Fruit fly (Drosophila melanogaster) whole organism, embryonic: ENCODE results near the gene Syt12.

ENCODE experiments used
- Bgb ChIP-seq: fragments of 200-800 bp; sonication (Bioruptor generic); IDR thresholded peaks from 2 replicates; pipeline ENCODE4 v1.3.6; 2022; ENCODE audit warnings: missing biosample characterization, missing genetic modification characterization; ENCODE audit not compliant: partially characterized antibody
- CG10147 ChIP-seq: fragments of 200-800 bp; sonication (Bioruptor generic); optimal IDR thresholded peaks from 2 replicates; lab custom pipeline; 2019; ENCODE audit warnings: missing biosample characterization, mild to moderate bottlenecking, missing genetic modification characterization, moderate library complexity
- CG11456 ChIP-seq: fragments of 200-800 bp; sonication (Bioruptor generic); IDR thresholded peaks from 3 replicates; pipeline ENCODE4 v1.3.6; 2022; ENCODE audit warnings: missing biosample characterization, missing genetic modification characterization
- CG12942 ChIP-seq: fragments of 200-800 bp; sonication (Bioruptor generic); optimal IDR thresholded peaks from 3 replicates; lab custom pipeline; 2016; ENCODE audit warnings: missing biosample characterization, missing genetic modification characterization
- CG13123 ChIP-seq: fragments of 200-800 bp; sonication (Bioruptor generic); optimal IDR thresholded peaks from 2 replicates; lab custom pipeline; 2016; ENCODE audit warnings: missing biosample characterization, missing genetic modification characterization
- CG14014 ChIP-seq: fragments of 200-800 bp; sonication (Bioruptor generic); IDR thresholded peaks from 2 replicates; pipeline ENCODE4 v1.3.6; 2022; ENCODE audit warnings: missing biosample characterization, missing genetic modification characterization
- CG15011 ChIP-seq: fragments of 200-800 bp; sonication (Bioruptor generic); optimal IDR thresholded peaks from 3 replicates; lab custom pipeline; 2018; ENCODE audit warnings: missing biosample characterization, mild to moderate bottlenecking, missing genetic modification characterization
- CG16779 ChIP-seq: fragments of 200-800 bp; sonication (Bioruptor generic); IDR thresholded peaks from 2 replicates; pipeline ENCODE4 v1.3.6; 2022; ENCODE audit warnings: missing biosample characterization, missing genetic modification characterization
- CG17359 ChIP-seq: fragments of 200-800 bp; sonication (Bioruptor generic); optimal IDR thresholded peaks from 3 replicates; lab custom pipeline; 2018; ENCODE audit warnings: missing biosample characterization, mild to moderate bottlenecking, missing genetic modification characterization, moderate library complexity
- CG17612 ChIP-seq: fragments of 200-800 bp; sonication (Bioruptor generic); IDR thresholded peaks from 2 replicates; pipeline ENCODE4 v1.3.6; 2022; ENCODE audit warnings: missing biosample characterization, missing genetic modification characterization
- CG2199 ChIP-seq: fragments of 200-800 bp; sonication (Bioruptor generic); IDR thresholded peaks from 3 replicates; pipeline ENCODE4 v1.3.6; 2022; ENCODE audit warnings: missing biosample characterization, missing genetic modification characterization
- CG34376 ChIP-seq: fragments of 200-800 bp; sonication (Bioruptor generic); optimal IDR thresholded peaks from 2 replicates; lab custom pipeline; 2018; ENCODE audit warnings: missing biosample characterization, mild to moderate bottlenecking, missing genetic modification characterization
- CG5953 ChIP-seq: fragments of 200-800 bp; sonication (Bioruptor generic); IDR thresholded peaks from 2 replicates; pipeline ENCODE4 v1.3.6; 2022; ENCODE audit warnings: missing biosample characterization, missing genetic modification characterization
- CG6175 ChIP-seq: fragments of 200-800 bp; sonication (Bioruptor generic); IDR thresholded peaks from 3 replicates; pipeline ENCODE4 v1.3.6; 2022; ENCODE audit warnings: missing biosample characterization, missing genetic modification characterization
- CG8290 ChIP-seq, 3 experiments: fragments of 200-800 bp; sonication (Bioruptor generic); optimal IDR thresholded peaks; 2 replicates each; lab custom pipeline; 2016 to 2019; ENCODE audit warnings: missing biosample characterization in 3 of 3, missing genetic modification characterization in 3 of 3, mild to moderate bottlenecking in 2 of 3, moderate library complexity in 1 of 3
- CG8765 ChIP-seq: fragments of 200-800 bp; sonication (Bioruptor generic); IDR thresholded peaks from 2 replicates; pipeline ENCODE4 v1.3.6; 2022; ENCODE audit warnings: missing biosample characterization, missing genetic modification characterization
- CoRest ChIP-seq: fragments of 200-800 bp; sonication (Bioruptor generic); optimal IDR thresholded peaks from 3 replicates; lab custom pipeline; 2018; ENCODE audit warnings: missing biosample characterization, mild to moderate bottlenecking, missing genetic modification characterization, moderate library complexity
- Dfd ChIP-seq, 2 experiments: fragments of >200 bp; optimal IDR thresholded peaks; 2 replicates each; lab custom pipeline; 2017; ENCODE audit warnings: missing biosample characterization in 2 of 2, missing genetic modification characterization in 2 of 2
- Drgx ChIP-seq: fragments of 200-800 bp; sonication (Bioruptor generic); IDR thresholded peaks from 2 replicates; pipeline ENCODE4 v1.3.6; 2022; ENCODE audit warnings: missing biosample characterization, missing genetic modification characterization
- ERR ChIP-seq: fragments of 200-800 bp; sonication (Bioruptor generic); optimal IDR thresholded peaks from 2 replicates; lab custom pipeline; 2016; ENCODE audit warnings: missing biosample characterization, missing genetic modification characterization
- Ets65A ChIP-seq: fragments of 200-800 bp; sonication (Bioruptor generic); peaks from one replicate; lab custom pipeline; 2016; ENCODE audit warnings: missing biosample characterization, missing genetic modification characterization
- Gug ChIP-seq: fragments of 200-800 bp; sonication (Bioruptor generic); IDR thresholded peaks from 4 replicates; pipeline ENCODE4 v1.3.6; 2022; ENCODE audit warnings: missing biosample characterization, missing genetic modification characterization
- HHEX ChIP-seq: fragments of 200-800 bp; sonication (Bioruptor generic); optimal IDR thresholded peaks from 3 replicates; lab custom pipeline; 2017; ENCODE audit warnings: missing biosample characterization, mild to moderate bottlenecking, missing genetic modification characterization, missing genetic modification reagents
- Hey ChIP-seq: fragments of 200-800 bp; sonication (Bioruptor generic); optimal IDR thresholded peaks from 3 replicates; lab custom pipeline; 2018; ENCODE audit warnings: missing biosample characterization, mild to moderate bottlenecking, missing genetic modification characterization
- Jarid2 ChIP-seq: fragments of 200-800 bp; sonication (Bioruptor generic); optimal IDR thresholded peaks from 3 replicates; lab custom pipeline; 2017; ENCODE audit warnings: mild to moderate bottlenecking, missing biosample characterization, missing genetic modification reagents, missing genetic modification characterization
- Med ChIP-seq: fragments of 200-800 bp; sonication (Bioruptor generic); peaks from one replicate; lab custom pipeline; 2016; ENCODE audit warnings: missing biosample characterization, missing genetic modification characterization, mild to moderate bottlenecking, inconsistent platforms, moderate library complexity
- Oaz ChIP-seq: fragments of 200-800 bp; sonication (Bioruptor generic); IDR thresholded peaks from 2 replicates; pipeline ENCODE4 v1.3.6; 2022; ENCODE audit warnings: missing biosample characterization, missing genetic modification characterization
- bcd ChIP-seq: fragments of 200-800 bp; sonication (Bioruptor generic); optimal IDR thresholded peaks from 2 replicates; lab custom pipeline; 2017; ENCODE audit warnings: missing biosample characterization, mild to moderate bottlenecking, missing genetic modification characterization
- br ChIP-seq: fragments of >200 bp; optimal IDR thresholded peaks from 2 replicates; lab custom pipeline; 2017
- croc ChIP-seq: fragments of 200-800 bp; sonication (Bioruptor generic); conservative IDR thresholded peaks from 3 replicates; pipeline ENCODE4 v1.3.6; 2022; ENCODE audit warnings: missing biosample characterization, missing genetic modification characterization
- crol ChIP-seq: fragments of 200-800 bp; sonication (Bioruptor generic); IDR thresholded peaks from 2 replicates; pipeline ENCODE4 v1.3.6; 2022; ENCODE audit warnings: missing biosample characterization, missing genetic modification characterization
- ham ChIP-seq: fragments of 200-800 bp; sonication (Bioruptor generic); IDR thresholded peaks from 2 replicates; pipeline ENCODE4 v1.3.6; 2022; ENCODE audit warnings: missing biosample characterization, missing genetic modification characterization
- hkb ChIP-seq, 2 experiments: fragments of 200-800 bp in 1 of 2; fragments of >200 bp in 1 of 2; sonication (Bioruptor generic) in 1 of 2; IDR thresholded peaks in 1 of 2; optimal IDR thresholded peaks in 1 of 2; 2 replicates each; pipeline versions ENCODE4 v1.3.6 to Lab custom; 2017 to 2022; ENCODE audit warnings: missing biosample characterization in 1 of 2, missing genetic modification characterization in 1 of 2
- mirr ChIP-seq: fragments of 200-800 bp; sonication (Bioruptor generic); optimal IDR thresholded peaks from 3 replicates; lab custom pipeline; 2018; ENCODE audit warnings: missing biosample characterization, mild to moderate bottlenecking, missing genetic modification characterization
- pan ChIP-seq, 4 experiments: fragments of >200 bp in 3 of 4; fragments of 200-800 bp in 1 of 4; sonication (Bioruptor generic) in 1 of 4; optimal IDR thresholded peaks in 3 of 4; IDR thresholded peaks in 1 of 4; 2 replicates each; pipeline versions ENCODE4 v1.3.6 to Lab custom; 2017 to 2022; ENCODE audit warnings: missing biosample characterization in 2 of 4, missing genetic modification characterization in 2 of 4, mixed read lengths in 1 of 4
- pros ChIP-seq: fragments of 200-800 bp; sonication (Bioruptor generic); optimal IDR thresholded peaks from 3 replicates; lab custom pipeline; 2019; ENCODE audit warnings: missing biosample characterization, mild to moderate bottlenecking, missing genetic modification characterization, moderate library complexity
- pzg ChIP-seq: fragments of 200-800 bp; sonication (Bioruptor generic); optimal IDR thresholded peaks from 3 replicates; lab custom pipeline; 2018; ENCODE audit warnings: missing biosample characterization, mild to moderate bottlenecking, missing genetic modification characterization, moderate library complexity
- row ChIP-seq: fragments of 200-800 bp; sonication (Bioruptor generic); IDR thresholded peaks from 3 replicates; pipeline ENCODE4 v1.3.6; 2022; ENCODE audit warnings: missing biosample characterization, missing genetic modification characterization
- sens ChIP-seq: fragments of 200-800 bp; sonication (Bioruptor generic); peaks from one replicate; lab custom pipeline; 2016; ENCODE audit warnings: missing biosample characterization, missing genetic modification characterization
- so ChIP-seq: fragments of 200-800 bp; sonication (Bioruptor generic); IDR thresholded peaks from 3 replicates; pipeline ENCODE4 v1.3.6; 2022; ENCODE audit warnings: missing biosample characterization, missing genetic modification characterization
- zen2 ChIP-seq: fragments of 200-800 bp; sonication (Bioruptor generic); IDR thresholded peaks from 3 replicates; pipeline ENCODE4 v1.3.6; 2022; ENCODE audit warnings: missing biosample characterization, missing genetic modification characterization; ENCODE audit not compliant: partially characterized antibody

Gene Syt12

DNA sequence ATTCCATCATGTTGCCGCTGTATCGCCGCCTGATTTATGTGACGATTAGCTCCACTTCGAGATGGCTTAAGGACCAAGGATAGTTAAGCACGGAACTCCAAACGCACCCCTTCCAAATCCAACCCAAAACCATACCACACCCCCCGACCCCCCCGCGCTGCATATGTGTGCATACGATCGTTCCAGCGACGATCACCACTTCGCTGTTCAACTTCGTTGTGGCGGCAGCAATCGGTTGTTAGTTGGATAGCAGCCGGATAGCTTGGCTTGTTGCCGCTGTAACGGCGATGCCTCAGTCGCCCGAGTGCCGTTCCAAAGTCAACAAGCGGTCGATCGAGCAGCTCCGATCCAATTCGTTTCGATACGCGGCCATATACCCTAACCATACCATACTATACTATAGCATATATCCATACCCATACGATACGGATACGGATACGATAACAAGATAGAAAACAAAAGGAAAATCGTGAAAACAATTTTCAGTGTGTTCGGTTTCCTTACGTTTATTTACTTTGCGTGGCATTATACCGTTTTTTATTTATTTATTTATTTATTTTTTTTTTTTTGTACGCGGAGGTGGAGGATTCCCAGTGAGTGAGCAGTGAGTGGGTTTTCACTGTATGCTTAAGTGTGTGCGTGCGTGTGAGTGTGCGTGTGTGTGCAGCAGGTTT, 44.1 kb upstream of the Syt12 start (continued):
- TF ChIP-seq pzg (GFP tag; lab: Kevin White, UChicago) (no peak), CG2199 (0 out of 3 replicates have a peak, but pooled peaks have one; percentile 42), CG11456 (GFP tag; lab: Robert Waterston, UW) (no peak), CG17359 (tag; lab: Kevin White, UChicago) (peak; percentile 14), CoRest (tag; lab: Kevin White, UChicago) (no peak), ham (GFP tag; lab: Robert Waterston, UW) (no peak), hkb (optimal IDR thresholded peaks at IDR 0.05; lab: Kevin White, UChicago) (no peak), hkb (GFP tag; IDR thresholded peaks at IDR 0.05; lab: Robert Waterston, UW) (no peak), Dfd (GFP tag; optimal IDR thresholded peaks at IDR 0.05; lab: Kevin White, UChicago) (no peak), Jarid2 (peak; percentile 47), pros (GFP tag; lab: Kevin White, UChicago) (no peak), CG16779 (GFP tag; lab: Robert Waterston, UW) (no peak), CG8765 (GFP tag; lab: Robert Waterston, UW) (no peak), Gug (no peak), croc (GFP tag; lab: Robert Waterston, UW) (no peak), CG15011 (GFP tag; lab: Kevin White, UChicago) (no peak), CG14014 (GFP tag; lab: Robert Waterston, UW) (no peak), CG6175 (GFP tag; lab: Robert Waterston, UW) (peak; percentile 56; the same call in 1 of the 3 replicates), Ets65A (GFP tag; lab: Kevin White, UChicago) (no peak), Oaz (no peak), CG34376 (GFP tag; lab: Kevin White, UChicago) (no peak), HHEX (GFP tag; lab: Kevin White, UChicago) (no peak), mirr (peak; percentile 21), CG12942 (GFP tag; lab: Kevin White, UChicago) (no peak), CG17612 (GFP tag; lab: Robert Waterston, UW) (no peak), Bgb (GFP tag; lab: Robert Waterston, UW) (peak; percentile 24; the same call in 1 of the 2 replicates), CG8290 (GFP tag; optimal IDR thresholded peaks at IDR 0.05; lab: Kevin White, UChicago) (no peak), CG8290 (tag; optimal IDR thresholded peaks at IDR 0.05; lab: Kevin White, UChicago) (peak in 1 of 2 experiments; percentile 31), ERR (GFP tag; lab: Kevin White, UChicago) (no peak), br (lab: Kevin White, UChicago) (no peak), crol (GFP tag; lab: Robert Waterston, UW) (peak; percentile 85), bcd (GFP tag; lab: Kevin White, UChicago) (no peak), zen2 (GFP tag; lab: Robert Waterston, UW) (no peak), CG13123 (no peak), CG10147 (GFP tag; lab: Kevin White, UChicago) (no peak), Med (GFP tag; lab: Kevin White, UChicago) (peak; percentile 61), Hey (tag; lab: Kevin White, UChicago) (no peak), so (no peak), row (GFP tag; lab: Robert Waterston, UW) (0 out of 3 replicates have a peak, but pooled peaks have one; percentile 15), Drgx (GFP tag; lab: Robert Waterston, UW) (peak; percentile 15; the same call in 1 of the 2 replicates), CG5953 (GFP tag; lab: Robert Waterston, UW) (0 out of 2 replicates have a peak, but pooled peaks have one; percentile 18), sens (GFP tag; lab: Kevin White, UChicago) (peak; percentile 71), pan (optimal IDR thresholded peaks at IDR 0.05; lab: Kevin White, UChicago) (no peak), pan (GFP tag; optimal IDR thresholded peaks at IDR 0.05 in 1 of 2, IDR thresholded peaks at IDR 0.05 in 1 of 2) (no peak)
